Worm (Caenorhabditis elegans) whole organism, L4/young adult: ENCODE results near the gene srw-48.

ENCODE experiments used
- W03F9.2 ChIP-seq: fragments of 150-350 bp; optimal IDR thresholded peaks from 2 replicates; lab custom pipeline; 2014; ENCODE audit warnings: missing biosample characterization, missing genetic modification characterization
- dao-5 ChIP-seq: sonication (generic microtip); optimal IDR thresholded peaks from 2 replicates; lab custom pipeline; 2016; ENCODE audit warnings: missing genotype, missing genetic modification characterization, moderate library complexity, missing compliant biosample characterization
- him-1 ChIP-seq: sonication (generic microtip); optimal IDR thresholded peaks from 2 replicates; lab custom pipeline; 2016; ENCODE audit warnings: missing genotype, missing genetic modification reagents, missing genetic modification characterization, missing compliant biosample characterization

DNA sequence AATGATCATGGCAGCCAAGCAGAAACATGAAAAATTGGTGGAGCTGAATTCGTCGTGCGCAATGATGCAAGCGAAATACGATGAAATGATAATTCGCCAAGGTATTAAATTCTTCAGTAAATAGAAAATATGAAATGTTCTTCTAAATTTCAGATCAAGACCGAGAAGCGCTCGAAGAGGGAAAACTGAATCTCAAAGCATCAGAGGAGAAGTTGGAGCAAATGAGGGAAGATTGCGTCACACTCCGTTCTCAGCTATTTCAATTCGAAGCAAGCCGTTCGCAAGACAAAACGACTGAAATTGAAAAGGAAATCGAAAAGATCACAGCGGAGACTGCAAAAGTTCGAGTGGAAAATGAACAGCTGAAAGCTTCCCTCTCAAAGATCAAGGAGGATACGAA is 14.4 kb upstream of the srw-48 start:
- TF ChIP-seq W03F9.2 (tag; lab: Kevin White, UChicago) (no peak), dao-5 (tag; lab: Kevin White, UChicago) (no peak), him-1 (no peak)
